Worm (Caenorhabditis elegans) whole organism, L3 larva: ENCODE measurements around the gene oma-1.

Experiments used
- R02D3.7 ChIP-seq: fragments of 150-350 bp; optimal IDR thresholded peaks from 2 replicates; lab custom pipeline; 2014; ENCODE audit warnings: missing biosample characterization, missing genetic modification characterization
- ceh-16 ChIP-seq: sonication (generic microtip); optimal IDR thresholded peaks from 2 replicates; lab custom pipeline; 2017; ENCODE audit warnings: missing biosample characterization, missing genetic modification characterization
- ceh-28 ChIP-seq: fragments of 150-350 bp; optimal IDR thresholded peaks from 2 replicates; lab custom pipeline; 2014; ENCODE audit warnings: missing biosample characterization, missing genetic modification reagents, missing genetic modification characterization
- ceh-9 ChIP-seq: sonication (generic microtip); optimal IDR thresholded peaks from 2 replicates; lab custom pipeline; 2018; ENCODE audit warnings: missing biosample characterization, missing genetic modification characterization
- elt-1 ChIP-seq: fragments of 150-350 bp; optimal IDR thresholded peaks from 2 replicates; lab custom pipeline; 2014; ENCODE audit warnings: missing biosample characterization, missing genetic modification characterization
- fkh-10 ChIP-seq: sonication (generic microtip); optimal IDR thresholded peaks from 2 replicates; lab custom pipeline; 2017; ENCODE audit warnings: missing biosample characterization, missing genetic modification reagents, missing genetic modification characterization
- fos-1 ChIP-seq: fragments of 150-350 bp; optimal IDR thresholded peaks from 2 replicates; lab custom pipeline; 2014; ENCODE audit warnings: missing biosample characterization, missing genetic modification characterization
- mml-1 ChIP-seq: fragments of 150-350 bp; sonication (generic microtip); optimal IDR thresholded peaks from 3 replicates; lab custom pipeline; 2014; ENCODE audit warnings: missing biosample characterization, missing genetic modification characterization
- nhr-237 ChIP-seq: fragments of 150-350 bp; optimal IDR thresholded peaks from 2 replicates; lab custom pipeline; 2014; ENCODE audit warnings: missing biosample characterization, missing genetic modification characterization
- nhr-25 ChIP-seq: sonication (generic microtip); optimal IDR thresholded peaks from 2 replicates; lab custom pipeline; 2017; ENCODE audit warnings: missing biosample characterization, missing genetic modification characterization
- nhr-28 ChIP-seq: fragments of 150-350 bp; optimal IDR thresholded peaks from 2 replicates; lab custom pipeline; 2014; ENCODE audit warnings: missing biosample characterization, missing genetic modification characterization
- nhr-43 ChIP-seq: sonication (generic microtip); optimal IDR thresholded peaks from 2 replicates; lab custom pipeline; 2016; ENCODE audit warnings: mild to moderate bottlenecking, missing genetic modification characterization, missing compliant biosample characterization; ENCODE audit not compliant: poor library complexity, severe bottlenecking
- nhr-67 ChIP-seq: fragments of 150-350 bp; optimal IDR thresholded peaks from 2 replicates; lab custom pipeline; 2014; ENCODE audit warnings: missing biosample characterization, missing genetic modification characterization
- pha-4 ChIP-seq: fragments of 150-350 bp; optimal IDR thresholded peaks from 2 replicates; lab custom pipeline; 2014; ENCODE audit warnings: missing biosample characterization, missing genetic modification reagents, missing genetic modification characterization
- pqm-1 ChIP-seq: fragments of 150-350 bp; optimal IDR thresholded peaks from 2 replicates; lab custom pipeline; 2017; ENCODE audit warnings: missing biosample characterization, missing genetic modification characterization, inconsistent platforms
- snpc-4 ChIP-seq: fragments of 150-350 bp; optimal IDR thresholded peaks from 2 replicates; lab custom pipeline; 2014; ENCODE audit warnings: missing biosample characterization, missing genetic modification characterization
- tbx-2 ChIP-seq: sonication (generic microtip); optimal IDR thresholded peaks from 2 replicates; lab custom pipeline; 2016; ENCODE audit warnings: mild to moderate bottlenecking, missing genetic modification characterization, missing compliant biosample characterization
- unc-39 ChIP-seq: sonication (generic microtip); optimal IDR thresholded peaks from 4 replicates; lab custom pipeline; 2017; ENCODE audit warnings: missing biosample characterization, missing genetic modification characterization
- unc-62 ChIP-seq: fragments of 150-350 bp; sonication (generic microtip); optimal IDR thresholded peaks from 4 replicates; lab custom pipeline; 2014; ENCODE audit warnings: missing biosample characterization, missing genetic modification reagents, missing genetic modification characterization
- zag-1 ChIP-seq: fragments of 150-350 bp; optimal IDR thresholded peaks from 2 replicates; lab custom pipeline; 2014; ENCODE audit warnings: missing biosample characterization, missing genetic modification characterization
- ztf-11 ChIP-seq: fragments of 150-350 bp; optimal IDR thresholded peaks from 2 replicates; lab custom pipeline; 2014; ENCODE audit warnings: missing biosample characterization, missing genetic modification characterization

Gene oma-1

DNA sequence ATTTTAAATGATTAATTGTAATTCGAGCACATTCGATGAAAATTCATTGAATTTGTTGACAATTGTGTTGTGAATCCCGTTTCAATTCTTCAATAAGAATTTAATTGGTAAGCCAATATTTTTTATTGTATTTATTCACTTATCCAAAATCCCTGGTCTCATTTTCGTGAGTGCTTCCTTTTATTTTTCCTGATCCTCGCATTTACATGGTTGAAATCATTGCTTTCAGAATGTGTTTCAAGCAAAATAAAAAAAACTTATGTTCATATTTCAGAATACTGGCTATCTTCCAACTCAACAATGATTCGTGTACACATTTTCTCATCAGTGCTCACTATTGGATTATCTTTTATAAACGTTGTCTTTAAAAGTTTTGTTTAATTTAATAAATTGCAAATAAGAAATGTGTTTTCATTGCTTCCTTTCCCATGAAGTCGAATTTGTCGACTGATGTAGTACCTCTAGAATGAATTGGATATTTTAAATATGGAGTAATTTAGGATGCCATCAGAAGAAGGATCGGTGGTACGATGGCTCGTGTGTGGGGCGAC, 41.2 kb downstream of the oma-1 start, which contains the start of the genes D1046.18 and slc-25A26:
D1046.18 (plus strand) TSS at position 301 of the 551 bp plus-strand sequence.
slc-25A26 (plus strand) TSS at position 501 of the 551 bp plus-strand sequence.
- TF ChIP-seq fos-1 (tag; lab: Kevin White, UChicago): no peak
- TF ChIP-seq ceh-28: no peak
- no peak for TF ChIP-seq pha-4 (tag; lab: Kevin White, UChicago)
- no peak for TF ChIP-seq elt-1 (tag; lab: Kevin White, UChicago)
- TF ChIP-seq nhr-237 (tag; lab: Kevin White, UChicago): no peak
- no peak for TF ChIP-seq snpc-4
- TF ChIP-seq nhr-25 (tag; lab: Kevin White, UChicago): no peak
- no peak for TF ChIP-seq tbx-2 (tag; lab: Kevin White, UChicago)
- no peak for TF ChIP-seq ceh-9 (tag; lab: Kevin White, UChicago)
- no peak for TF ChIP-seq fkh-10 (GFP tag; lab: Kevin White, UChicago)
- no peak for TF ChIP-seq nhr-67 (tag; lab: Kevin White, UChicago)
- TF ChIP-seq R02D3.7 (tag; lab: Kevin White, UChicago): no peak
- no peak for TF ChIP-seq ztf-11 (tag; lab: Kevin White, UChicago)
- TF ChIP-seq, all 47 proteins: peak for 0

DNA sequence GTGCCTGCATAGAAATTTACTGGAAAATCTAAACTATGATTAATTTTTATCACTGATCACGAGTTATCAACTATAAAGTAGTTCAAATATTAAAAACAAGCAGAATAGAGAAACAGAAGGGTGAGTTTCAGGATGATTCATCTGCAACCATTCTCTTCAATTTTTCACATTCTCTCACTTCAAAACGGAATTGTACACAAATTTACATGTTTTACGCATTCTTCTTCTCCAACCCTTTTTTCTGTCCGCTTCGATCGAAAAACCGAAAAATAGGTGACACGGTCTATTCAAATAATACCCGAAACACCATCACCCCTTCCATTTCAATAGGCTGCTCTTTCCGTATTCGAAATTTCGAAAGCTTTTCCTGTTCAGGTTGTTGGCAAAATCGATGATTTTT, 44.8 kb downstream of the oma-1 start, which contains the start of gene D1046.4:
D1046.4 (plus strand) TSS at position 301 of the 400 bp plus-strand sequence.
- TF ChIP-seq nhr-237 (tag; lab: Kevin White, UChicago) (no peak), zag-1 (tag; lab: Kevin White, UChicago) (no peak), unc-62 (GFP tag; lab: Kevin White, UChicago) (no peak), mml-1 (no peak), ceh-16 (tag; lab: Kevin White, UChicago) (no peak), unc-39 (no peak), pqm-1 (tag; lab: Kevin White, UChicago) (no peak), nhr-28 (tag; lab: Kevin White, UChicago) (no peak), nhr-43 (no peak)
